Worm (Caenorhabditis elegans): ENCODE results near the gene tbcc-1.

Gene tbcc-1

ce11 chrIII:2786740-2787139, 1.5 kb upstream of the tbcc-1 start, which contains the start of gene nduc-2 (continued):
- TF ChIP-seq spr-3 (GFP tag; optimal IDR thresholded peaks at IDR 0.05): no peak
- no peak for TF ChIP-seq zip-11 (GFP tag; IDR thresholded peaks at IDR 0.05)
- peak; percentile 41 for TF ChIP-seq ama-1 (optimal IDR thresholded peaks at IDR 0.05)
- TF ChIP-seq mdt-29 (GFP tag; IDR thresholded peaks at IDR 0.05): no peak
- no peak for TF ChIP-seq nhr-6 (tag; optimal IDR thresholded peaks at IDR 0.05)
- TF ChIP-seq nhr-41 (GFP tag; IDR thresholded peaks at IDR 0.05): no peak

ce11 chrIII:2794057-2794456, 5.8 kb downstream of the tbcc-1 start:
- TF ChIP-seq zag-1 (tag; optimal IDR thresholded peaks at IDR 0.05): no peak
- no peak for TF ChIP-seq pqm-1 (tag; optimal IDR thresholded peaks at IDR 0.05)
- no peak for TF ChIP-seq php-3 (GFP tag; IDR thresholded peaks at IDR 0.05)
- TF ChIP-seq aha-1 (tag): peak; percentile 74
- no peak for TF ChIP-seq ztf-7 (tag; optimal IDR thresholded peaks at IDR 0.05)

ce11 chrIII:2795442-2796023, 7.3 kb downstream of the tbcc-1 start:
- TF ChIP-seq lin-38 (GFP tag; IDR thresholded peaks at IDR 0.05): peak; percentile 68
- no peak for TF ChIP-seq ceh-20 (GFP tag; IDR thresholded peaks at IDR 0.05)
- TF ChIP-seq Y48G9A.11 (GFP tag; IDR thresholded peaks at IDR 0.05): peak; percentile 49; the same call in 1 of the 2 replicates
- TF ChIP-seq set-16 (GFP tag; IDR thresholded peaks at IDR 0.05): peak; percentile 45
- no peak for TF ChIP-seq dpl-1 (GFP tag; optimal IDR thresholded peaks at IDR 0.05)
- no peak for TF ChIP-seq zfp-2 (tag; optimal IDR thresholded peaks at IDR 0.05)
- no peak for TF ChIP-seq lin-15B (tag; optimal IDR thresholded peaks at IDR 0.05)
- TF ChIP-seq pha-4 (GFP tag; IDR thresholded peaks at IDR 0.05): 0 out of 2 replicates have a peak, but pooled peaks have one; percentile 28
- TF ChIP-seq pha-4 (tag; optimal IDR thresholded peaks at IDR 0.05): no peak
- TF ChIP-seq nhr-48 (tag; optimal IDR thresholded peaks at IDR 0.05): no peak
- TF ChIP-seq arid-1 (GFP tag; conservative IDR thresholded peaks at IDR 0.05): 0 out of 2 replicates have a peak, but pooled peaks have one; percentile 20

- peak; percentile 60; the same call in 1 of the 2 replicates for TF ChIP-seq egl-43 (GFP tag; IDR thresholded peaks at IDR 0.05)
- peak; percentile 11; the same call in 1 of the 2 replicates for TF ChIP-seq lin-38 (GFP tag; IDR thresholded peaks at IDR 0.05)
- TF ChIP-seq set-16 (GFP tag; IDR thresholded peaks at IDR 0.05): peak; percentile 44; the same call in 1 of the 2 replicates
These were observed 9.2 kb downstream of the tbcc-1 start for ce11 chrIII:2797463-2797862.

- TF ChIP-seq ceh-82 (tag; optimal IDR thresholded peaks at IDR 0.05) (no peak), D1046.2 (GFP tag; IDR thresholded peaks at IDR 0.05) (no peak), lin-39 (tag; optimal IDR thresholded peaks at IDR 0.05) (no peak), ama-1 (optimal IDR thresholded peaks at IDR 0.05) (no peak), daf-8 (GFP tag; IDR thresholded peaks at IDR 0.05) (no peak), lin-38 (GFP tag; IDR thresholded peaks at IDR 0.05) (no peak), lsy-2 (tag; optimal IDR thresholded peaks at IDR 0.05) (no peak), nhr-42 (GFP tag; IDR thresholded peaks at IDR 0.05) (no peak)
These were observed 12.5 kb downstream of the tbcc-1 start for ce11 chrIII:2800743-2801142.

- TF ChIP-seq egl-27 (tag; optimal IDR thresholded peaks at IDR 0.05): no peak
- no peak for TF ChIP-seq pqm-1 (tag; optimal IDR thresholded peaks at IDR 0.05)
- TF ChIP-seq aha-1 (tag): peak; percentile 13
These were observed 13.7 kb downstream of the tbcc-1 start, which contains the start of the genes twk-45 and Y71H2AM.25 for ce11 chrIII:2801800-2802515. TSS of gene twk-45 (minus strand) at chrIII:2801900. TSS of gene Y71H2AM.25 (plus strand) at chrIII:2802465.

Data from whole organism, L4 larva.